Fruit fly (Drosophila melanogaster): ENCODE results near the gene CG13794.

The CG13794 gene

dm6 chr2L:7771891-7772290, 49.3 kb upstream of the CG13794 start (continued):
- TF ChIP-seq cg (GFP tag; optimal IDR thresholded peaks at IDR 0.05), result no peak
- TF ChIP-seq Spps (tag; optimal IDR thresholded peaks at IDR 0.05), result no peak
- TF ChIP-seq Myb (GFP tag; optimal IDR thresholded peaks at IDR 0.05), result no peak
- TF ChIP-seq CG16815 (GFP tag; optimal IDR thresholded peaks at IDR 0.05), result no peak
- 0 out of 3 replicates have a peak, but pooled peaks have one; percentile 33 for TF ChIP-seq sr (GFP tag; IDR thresholded peaks at IDR 0.05)
- no peak for TF ChIP-seq CG13287 (GFP tag; IDR thresholded peaks at IDR 0.05; ENCODE audit: partially characterized antibody)
- TF ChIP-seq CG4424 (GFP tag; optimal IDR thresholded peaks at IDR 0.05), result no peak
- TF ChIP-seq Lpt (GFP tag; optimal IDR thresholded peaks at IDR 0.05), result no peak
- no peak for TF ChIP-seq E2f1 (GFP tag; IDR thresholded peaks at IDR 0.05)
- TF ChIP-seq ase (GFP tag; IDR thresholded peaks at IDR 0.05), result peak; percentile 4; the same call in 1 of the 3 replicates
- TF ChIP-seq twi (tag; optimal IDR thresholded peaks at IDR 0.05), result peak; percentile 78
- TF ChIP-seq fu2 (GFP tag; optimal IDR thresholded peaks at IDR 0.05), result no peak
- no peak for TF ChIP-seq CG10565 (GFP tag; optimal IDR thresholded peaks at IDR 0.05)
- TF ChIP-seq yki (optimal IDR thresholded peaks at IDR 0.05), result no peak
- TF ChIP-seq tgo (GFP tag; IDR thresholded peaks at IDR 0.05), result no peak
- no peak for TF ChIP-seq dimm (GFP tag; IDR thresholded peaks at IDR 0.05)
- no peak for TF ChIP-seq sd (tag; optimal IDR thresholded peaks at IDR 0.05)
- no peak for TF ChIP-seq luna (GFP tag; optimal IDR thresholded peaks at IDR 0.05)
- no peak for TF ChIP-seq CG32767 (GFP tag; IDR thresholded peaks at IDR 0.05)
- no peak for TF ChIP-seq zfh2 (GFP tag; optimal IDR thresholded peaks at IDR 0.05)
- no peak for TF ChIP-seq sens (GFP tag)
- TF ChIP-seq pum (GFP tag; optimal IDR thresholded peaks at IDR 0.05), result no peak
- 0 out of 2 replicates have a peak, but pooled peaks have one; percentile 36 for TF ChIP-seq bowl (GFP tag; IDR thresholded peaks at IDR 0.05)
- no peak for TF ChIP-seq phol (tag; optimal IDR thresholded peaks at IDR 0.05)
- TF ChIP-seq croc (GFP tag; conservative IDR thresholded peaks at IDR 0.05), result no peak
- TF ChIP-seq HLHmδ (GFP tag; optimal IDR thresholded peaks at IDR 0.05), result no peak
- TF ChIP-seq kah (GFP tag; optimal IDR thresholded peaks at IDR 0.05), result no peak
- TF ChIP-seq CG11560 (tag; IDR thresholded peaks at IDR 0.05), result 0 out of 3 replicates have a peak, but pooled peaks have one; percentile 8
- TF ChIP-seq CG17361 (GFP tag; IDR thresholded peaks at IDR 0.05), result no peak
- no peak for TF ChIP-seq Hmx (GFP tag; optimal IDR thresholded peaks at IDR 0.05)
- TF ChIP-seq insv (GFP tag; optimal IDR thresholded peaks at IDR 0.05), result no peak
- no peak for TF ChIP-seq CG15269 (tag; optimal IDR thresholded peaks at IDR 0.05)
- TF ChIP-seq CG6254 (GFP tag; optimal IDR thresholded peaks at IDR 0.05), result no peak
- no peak for TF ChIP-seq CG10654 (GFP tag; optimal IDR thresholded peaks at IDR 0.05)
- no peak for TF ChIP-seq CG4282 (GFP tag; optimal IDR thresholded peaks at IDR 0.05)
- TF ChIP-seq ac (GFP tag; optimal IDR thresholded peaks at IDR 0.05), result no peak
- no peak for TF ChIP-seq CG7839 (tag; optimal IDR thresholded peaks at IDR 0.05)
- TF ChIP-seq Optix (GFP tag; IDR thresholded peaks at IDR 0.05), result 0 out of 3 replicates have a peak, but pooled peaks have one; percentile 12
- no peak for TF ChIP-seq Sry-δ (GFP tag; optimal IDR thresholded peaks at IDR 0.05)
- no peak for TF ChIP-seq toy (GFP tag; IDR thresholded peaks at IDR 0.05)
- peak; percentile 39 for TF ChIP-seq slbo (GFP tag; IDR thresholded peaks at IDR 0.05)
- TF ChIP-seq CG3281 (GFP tag; optimal IDR thresholded peaks at IDR 0.05), result no peak
- no peak for TF ChIP-seq CG13424 (tag; optimal IDR thresholded peaks at IDR 0.05)
- no peak for TF ChIP-seq grau (tag; optimal IDR thresholded peaks at IDR 0.05)

- TF ChIP-seq Ets65A (GFP tag), result peak; percentile 23
- peak; percentile 83 for TF ChIP-seq scrt (GFP tag; optimal IDR thresholded peaks at IDR 0.05)
- TF ChIP-seq dm (GFP tag; optimal IDR thresholded peaks at IDR 0.05), result no peak
- peak; percentile 90 for TF ChIP-seq Deaf1 (tag; optimal IDR thresholded peaks at IDR 0.05)
- no peak for TF ChIP-seq lola (GFP tag; optimal IDR thresholded peaks at IDR 0.05)
These were observed 44.7 kb upstream of the CG13794 start, which contains the start of gene CG7191 for dm6 chr2L:7767328-7767727. Gene CG7191, plus strand, starts transcription at chr2L:7767628.

Measured in whole organism, embryonic.